Fruit fly (Drosophila melanogaster) Kc167 (cell line): Measurements from ENCODE around the gene ab.

Experiments used
- Myc ChIP-seq: fragments of >200 bp; optimal IDR thresholded peaks from 2 replicates; lab custom pipeline; 2017; ENCODE audit warnings: missing external identifiers
- Sin3A ChIP-seq: fragments of >200 bp; optimal IDR thresholded peaks from 2 replicates; lab custom pipeline; 2018; ENCODE audit warnings: missing external identifiers
- h ChIP-seq: fragments of >200 bp; optimal IDR thresholded peaks from 3 replicates; lab custom pipeline; 2018; ENCODE audit warnings: missing external identifiers
- insv ChIP-seq: fragments of >200 bp; optimal IDR thresholded peaks from 3 replicates; lab custom pipeline; 2018; ENCODE audit warnings: missing external identifiers
- psq ChIP-seq: fragments of >200 bp; optimal IDR thresholded peaks from 2 replicates; lab custom pipeline; 2017; ENCODE audit warnings: missing external identifiers
- ttk ChIP-seq: sonication (Bioruptor generic); optimal IDR thresholded peaks from 2 replicates; lab custom pipeline; 2017; ENCODE audit warnings: missing external identifiers

DNA sequence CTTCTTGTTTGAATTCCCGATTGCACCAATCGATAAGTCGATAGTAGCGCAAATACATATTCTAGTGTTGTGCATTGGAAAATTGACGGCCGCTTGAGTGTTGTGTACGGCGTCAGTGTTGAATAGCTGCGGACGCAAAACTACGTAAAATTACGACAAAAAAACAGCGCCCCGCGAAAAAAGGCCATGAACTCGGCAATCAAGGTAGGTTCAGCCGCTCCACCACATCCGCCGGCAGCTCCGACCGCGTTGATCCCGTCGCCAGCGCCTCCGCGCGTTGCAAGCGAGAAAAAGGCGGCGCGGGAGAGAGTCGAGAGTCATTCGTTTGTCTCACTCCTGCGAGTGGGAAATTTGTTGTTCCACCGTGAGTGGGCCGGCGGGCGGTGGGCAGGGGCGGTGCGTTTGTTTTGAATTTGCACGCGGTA, 67.5 kb downstream of the ab start, which contains the start of gene CG33695:
- TF ChIP-seq h (no peak), insv (lab: Kevin White, UChicago) (no peak), psq (no peak), Myc (lab: Kevin White, UChicago) (no peak), Sin3A (lab: Kevin White, UChicago) (no peak), ttk (lab: Kevin White, UChicago) (no peak)
